Worm (Caenorhabditis elegans): ENCODE results near the gene ZK1073.1.

DNA sequence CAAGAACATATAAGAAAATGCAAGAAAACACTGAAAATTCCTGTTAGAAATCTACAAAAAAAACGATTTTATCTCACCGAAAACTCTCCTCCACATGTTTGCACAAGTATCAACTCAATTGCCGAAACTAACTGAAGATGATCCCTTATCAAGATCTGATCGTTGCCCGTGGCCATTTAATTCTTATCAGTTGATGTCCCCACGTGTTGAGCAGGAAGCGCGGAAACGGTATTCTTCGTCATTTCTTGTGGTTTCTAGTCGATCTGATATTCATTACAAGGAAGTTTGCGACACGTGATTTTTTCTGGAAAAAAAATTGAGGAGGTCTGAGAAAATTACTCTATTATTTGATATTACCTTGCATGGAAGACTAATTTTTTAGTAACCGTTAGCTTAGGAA is 34.7 kb upstream of the ZK1073.1 start, which contains the start of gene F09C8.1:
- no peak for TF ChIP-seq mdt-29 (GFP tag; IDR thresholded peaks at IDR 0.05)
- TF ChIP-seq saeg-2 (GFP tag; IDR thresholded peaks at IDR 0.05) = no peak
- no peak for TF ChIP-seq egl-27 (tag; optimal IDR thresholded peaks at IDR 0.05)
- no peak for TF ChIP-seq daf-16 (GFP tag; optimal IDR thresholded peaks at IDR 0.05)
- TF ChIP-seq daf-16 (tag; optimal IDR thresholded peaks at IDR 0.05) = peak; percentile 43
- TF ChIP-seq zag-1 (tag; optimal IDR thresholded peaks at IDR 0.05) = no peak
- TF ChIP-seq madf-9 (GFP tag; conservative IDR thresholded peaks at IDR 0.05) = no peak
- TF ChIP-seq daf-12 (tag; optimal IDR thresholded peaks at IDR 0.05) = no peak
- TF ChIP-seq fkh-10 (GFP tag; optimal IDR thresholded peaks at IDR 0.05) = no peak
- peak; percentile 86 for TF ChIP-seq nhr-77 (tag; optimal IDR thresholded peaks at IDR 0.05)
- peak; percentile 59 for TF ChIP-seq pqm-1 (tag; optimal IDR thresholded peaks at IDR 0.05)
- TF ChIP-seq ceh-20 (GFP tag; IDR thresholded peaks at IDR 0.05) = no peak

Data from whole organism, L4 larva.